Fruit fly (Drosophila melanogaster): ENCODE data around the gene sim.

Gene sim

DNA sequence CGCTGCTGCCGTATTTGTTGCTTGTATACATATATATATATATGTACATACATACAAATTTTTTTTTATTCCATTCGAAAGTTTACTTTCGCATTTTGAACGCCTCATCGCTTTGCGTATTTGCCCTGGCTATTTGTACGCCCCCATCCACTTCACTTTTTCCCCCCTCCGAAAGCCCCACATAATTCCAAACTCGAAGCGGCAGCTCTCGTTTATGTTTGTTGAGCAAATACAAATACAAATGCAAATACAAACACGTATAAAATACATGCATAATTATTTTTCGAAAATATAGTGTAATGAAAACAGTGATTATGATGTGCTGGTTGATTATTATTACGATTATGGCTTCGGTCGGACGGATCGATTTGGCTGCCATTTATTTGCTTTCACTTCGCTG lies 10.5 kb downstream of the sim start (continued):
- no peak for TF ChIP-seq ro (GFP tag; IDR thresholded peaks at IDR 0.05)
- peak; percentile 88 for TF ChIP-seq CG8388 (GFP tag; optimal IDR thresholded peaks at IDR 0.05)
- TF ChIP-seq BtbVII (GFP tag; optimal IDR thresholded peaks at IDR 0.05): peak; percentile 94
- peak; percentile 50 for TF ChIP-seq CG3995 (GFP tag; optimal IDR thresholded peaks at IDR 0.05)
- no peak for TF ChIP-seq klu (GFP tag; IDR thresholded peaks at IDR 0.05)
- TF ChIP-seq CG13296 (GFP tag; optimal IDR thresholded peaks at IDR 0.05): peak; percentile 82
- peak; percentile 62 for TF ChIP-seq CG1602 (GFP tag; optimal IDR thresholded peaks at IDR 0.05)
- no peak for TF ChIP-seq ab (GFP tag; optimal IDR thresholded peaks at IDR 0.05)
- TF ChIP-seq sima (GFP tag; optimal IDR thresholded peaks at IDR 0.05): peak; percentile 49
- peak; percentile 67 for TF ChIP-seq CG8944 (GFP tag; optimal IDR thresholded peaks at IDR 0.05)
- TF ChIP-seq dpn (GFP tag; optimal IDR thresholded peaks at IDR 0.05): peak; percentile 62 to 65
- peak; percentile 86 for TF ChIP-seq ara (GFP tag; IDR thresholded peaks at IDR 0.05)
- no peak for TF ChIP-seq CG7963 (GFP tag; IDR thresholded peaks at IDR 0.05; ENCODE audit: partially characterized antibody)
- TF ChIP-seq slp2 (GFP tag; optimal IDR thresholded peaks at IDR 0.05): peak; percentile 50
- TF ChIP-seq CG8765 (GFP tag; IDR thresholded peaks at IDR 0.05): no peak
- TF ChIP-seq CG14710 (tag; optimal IDR thresholded peaks at IDR 0.05): peak; percentile 95
- TF ChIP-seq ac (GFP tag; optimal IDR thresholded peaks at IDR 0.05): peak; percentile 87
- peak; percentile 62 for TF ChIP-seq CG12155 (GFP tag; optimal IDR thresholded peaks at IDR 0.05)
- peak; percentile 93 for TF ChIP-seq CG2202 (tag; optimal IDR thresholded peaks at IDR 0.05)
- peak; percentile 71 for TF ChIP-seq pum (GFP tag; optimal IDR thresholded peaks at IDR 0.05)
- TF ChIP-seq prd (optimal IDR thresholded peaks at IDR 0.05): no peak
- no peak for TF ChIP-seq prd (GFP tag; IDR thresholded peaks at IDR 0.05)
- peak; percentile 47; the same call in 1 of the 3 replicates for TF ChIP-seq B-H1 (GFP tag; IDR thresholded peaks at IDR 0.05)
- peak; percentile 74 for TF ChIP-seq CG10431 (GFP tag; optimal IDR thresholded peaks at IDR 0.05)
- TF ChIP-seq CG4730 (GFP tag; IDR thresholded peaks at IDR 0.05): no peak
- peak in 1 of 2 experiments; percentile 90 for TF ChIP-seq Eip74EF (GFP tag; optimal IDR thresholded peaks at IDR 0.05)
- no peak for TF ChIP-seq CG13287 (GFP tag; IDR thresholded peaks at IDR 0.05; ENCODE audit: partially characterized antibody)
- TF ChIP-seq nerfin-1 (tag; optimal IDR thresholded peaks at IDR 0.05): peak; percentile 94
- peak; percentile 73 for TF ChIP-seq Side (GFP tag; optimal IDR thresholded peaks at IDR 0.05)
- TF ChIP-seq amos (GFP tag; IDR thresholded peaks at IDR 0.05; ENCODE audit: partially characterized antibody): no peak
- peak; percentile 66 for TF ChIP-seq CG17328 (GFP tag; IDR thresholded peaks at IDR 0.05)
- TF ChIP-seq CG8359 (GFP tag; optimal IDR thresholded peaks at IDR 0.05; ENCODE audit: borderline replicate concordance): peak; percentile 92
- no peak for TF ChIP-seq sna (GFP tag; IDR thresholded peaks at IDR 0.05; ENCODE audit: partially characterized antibody)
- TF ChIP-seq zfh2 (GFP tag; optimal IDR thresholded peaks at IDR 0.05): no peak
- TF ChIP-seq CG3838 (GFP tag; optimal IDR thresholded peaks at IDR 0.05): peak; percentile 72
- TF ChIP-seq CG6654 (GFP tag; optimal IDR thresholded peaks at IDR 0.05): peak; percentile 81
- TF ChIP-seq ftz-f1 (GFP tag; optimal IDR thresholded peaks at IDR 0.05): no peak
- TF ChIP-seq CrebB (tag; optimal IDR thresholded peaks at IDR 0.05): peak; percentile 84
- 0 out of 3 replicates have a peak, but pooled peaks have one; percentile 30 for TF ChIP-seq CG11560 (tag; IDR thresholded peaks at IDR 0.05)
- peak; percentile 71 for TF ChIP-seq pnt (GFP tag; optimal IDR thresholded peaks at IDR 0.05)
- TF ChIP-seq BEAF-32 (GFP tag; optimal IDR thresholded peaks at IDR 0.05): no peak
- peak; percentile 81 for TF ChIP-seq repo (GFP tag; optimal IDR thresholded peaks at IDR 0.05)
- no peak for TF ChIP-seq knrl (GFP tag; IDR thresholded peaks at IDR 0.05; ENCODE audit: partially characterized antibody)
- TF ChIP-seq maf-S (GFP tag; optimal IDR thresholded peaks at IDR 0.05): peak; percentile 65
- TF ChIP-seq CG1529 (GFP tag; optimal IDR thresholded peaks at IDR 0.05): peak; percentile 90
- TF ChIP-seq tgo (GFP tag; IDR thresholded peaks at IDR 0.05): peak; percentile 56; the same call in 2 of the 3 replicates
- TF ChIP-seq stwl (tag; optimal IDR thresholded peaks at IDR 0.05): no peak
- TF ChIP-seq MTF-1 (GFP tag; optimal IDR thresholded peaks at IDR 0.05; ENCODE audit: borderline replicate concordance): peak; percentile 92
- peak; percentile 97 for TF ChIP-seq CG15696 (tag; optimal IDR thresholded peaks at IDR 0.05)
- TF ChIP-seq CG2116 (GFP tag; optimal IDR thresholded peaks at IDR 0.05): peak; percentile 67
- peak; percentile 85 for TF ChIP-seq Mes4 (GFP tag; optimal IDR thresholded peaks at IDR 0.05)

Data from whole organism, embryonic.